Fruit fly (Drosophila melanogaster): Measurements from ENCODE around the gene Desat2.
"Not testable (repeated sequence)": the region's sequence is repeated elsewhere in the genome, so short reads cannot be mapped to it uniquely, and the experiment has no call there.

Gene Desat2

dm6 chr3R:12459879-12460522 is 24.0 kb downstream of the Desat2 start, which contains the start of the genes CG5961 and Polr3C:
Gene CG5961, minus strand, starts transcription at chr3R:12460294.
Gene Polr3C, plus strand, starts transcription at chr3R:12460414.
- TF ChIP-seq eg (GFP tag; IDR thresholded peaks at IDR 0.05) = no peak
- no peak for TF ChIP-seq CG6792 (GFP tag; optimal IDR thresholded peaks at IDR 0.05)
- TF ChIP-seq esn (GFP tag; optimal IDR thresholded peaks at IDR 0.05) = peak; percentile 19
- TF ChIP-seq CG6163 (GFP tag; IDR thresholded peaks at IDR 0.05) = no peak
- TF ChIP-seq fkh (GFP tag; optimal IDR thresholded peaks at IDR 0.05) = peak; percentile 91
- peak; percentile 13 for TF ChIP-seq Eip78C (GFP tag)

- not testable (repeated sequence) for TF ChIP-seq CG16779 (tag; optimal IDR thresholded peaks at IDR 0.05); fd59A (GFP tag; optimal IDR thresholded peaks at IDR 0.05); cyc (GFP tag; optimal IDR thresholded peaks at IDR 0.05)
These were observed 29.1 kb downstream of the Desat2 start, which contains the start of gene CG5608 for dm6 chr3R:12465198-12465597. Gene CG5608, minus strand, starts transcription at chr3R:12465298.

- not testable (repeated sequence) for TF ChIP-seq CG9139, fd85E, spab (GFP tag; optimal IDR thresholded peaks at IDR 0.05)
These were observed 31.6 kb downstream of the Desat2 start, which contains the start of gene Hsp70Ba for dm6 chr3R:12467675-12468074. Gene Hsp70Ba, minus strand, starts transcription at chr3R:12467776.

dm6 chr3R:12477239-12477865 is 41.3 kb downstream of the Desat2 start:
- TF ChIP-seq CG6808 (GFP tag; optimal IDR thresholded peaks at IDR 0.05) (peak; percentile 1), ss (GFP tag; optimal IDR thresholded peaks at IDR 0.05) (peak in 1 of 2 experiments; percentile 17), fkh (GFP tag; optimal IDR thresholded peaks at IDR 0.05) (peak; percentile 60)
